Fruit fly (Drosophila melanogaster): ENCODE data around the gene CG11537.

CG11537 gene

DNA sequence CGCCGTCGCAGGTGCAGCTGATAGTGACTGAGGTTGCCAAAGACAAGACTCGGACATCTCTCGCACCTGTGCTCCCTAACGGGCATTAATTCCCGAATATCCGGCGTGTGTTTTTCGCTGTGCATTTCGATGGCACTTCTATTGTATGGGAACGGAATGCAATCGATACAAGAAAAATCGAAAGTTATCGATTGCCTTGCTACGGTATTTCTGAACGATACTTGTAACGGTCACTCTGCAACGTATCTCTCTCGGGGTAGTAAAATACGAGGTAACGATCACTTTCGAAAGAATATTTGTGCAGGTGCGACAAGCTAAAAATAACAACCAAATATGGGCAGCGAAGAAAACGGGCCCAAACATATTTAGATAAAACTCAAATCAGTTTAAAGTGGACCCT is 21.7 kb upstream of the CG11537 start, which contains the start of gene CG32280 (continued):
- TF ChIP-seq tgo (GFP tag; IDR thresholded peaks at IDR 0.05) (no peak), tin (GFP tag; optimal IDR thresholded peaks at IDR 0.05) (no peak), bab2 (GFP tag; optimal IDR thresholded peaks at IDR 0.05) (no peak), Scr (GFP tag; IDR thresholded peaks at IDR 0.05; ENCODE audit: partially characterized antibody) (peak; percentile 84), sima (GFP tag; optimal IDR thresholded peaks at IDR 0.05) (no peak), gce (GFP tag; IDR thresholded peaks at IDR 0.05) (no peak), fd102C (GFP tag; optimal IDR thresholded peaks at IDR 0.05) (no peak), trh (GFP tag; optimal IDR thresholded peaks at IDR 0.05) (no peak), Dp (GFP tag; optimal IDR thresholded peaks at IDR 0.05) (peak; percentile 28), ham (GFP tag; IDR thresholded peaks at IDR 0.05) (no peak), CG2116 (GFP tag; optimal IDR thresholded peaks at IDR 0.05) (peak; percentile 76), caup (GFP tag; optimal IDR thresholded peaks at IDR 0.05; ENCODE audit: severe bottlenecking) (peak; percentile 50), wdn (GFP tag; IDR thresholded peaks at IDR 0.05) (no peak), Usf (GFP tag; optimal IDR thresholded peaks at IDR 0.05) (no peak), E2f2 (GFP tag; IDR thresholded peaks at IDR 0.05) (peak; percentile 45; the same call in 1 of the 2 replicates), CG15073 (GFP tag; optimal IDR thresholded peaks at IDR 0.05) (no peak), fd96Cb (tag; optimal IDR thresholded peaks at IDR 0.05) (no peak), Side (GFP tag; optimal IDR thresholded peaks at IDR 0.05) (no peak), CG8924 (tag; optimal IDR thresholded peaks at IDR 0.05) (peak; percentile 47), mam (GFP tag; optimal IDR thresholded peaks at IDR 0.05) (peak; percentile 48), slbo (GFP tag; IDR thresholded peaks at IDR 0.05) (peak; percentile 65), wek (GFP tag; optimal IDR thresholded peaks at IDR 0.05) (no peak), CG2120 (GFP tag; optimal IDR thresholded peaks at IDR 0.05) (peak; percentile 51), odd (GFP tag; optimal IDR thresholded peaks at IDR 0.05) (no peak), Asciz (GFP tag; optimal IDR thresholded peaks at IDR 0.05) (no peak), gfzf (GFP tag; optimal IDR thresholded peaks at IDR 0.05) (peak; percentile 86), Vsx1 (GFP tag; optimal IDR thresholded peaks at IDR 0.05) (no peak), tna (GFP tag; IDR thresholded peaks at IDR 0.05; ENCODE audit: partially characterized antibody) (peak; percentile 85), CG13894 (tag; optimal IDR thresholded peaks at IDR 0.05) (no peak), zen2 (GFP tag; IDR thresholded peaks at IDR 0.05; ENCODE audit: partially characterized antibody) (peak; percentile 92), CG1603 (tag; optimal IDR thresholded peaks at IDR 0.05) (peak; percentile 68), lola (GFP tag; optimal IDR thresholded peaks at IDR 0.05) (no peak), CG17612 (GFP tag; IDR thresholded peaks at IDR 0.05) (no peak), Ssrp (tag; optimal IDR thresholded peaks at IDR 0.05) (no peak), Elba2 (GFP tag; optimal IDR thresholded peaks at IDR 0.05) (no peak), gcm2 (GFP tag; optimal IDR thresholded peaks at IDR 0.05) (no peak), NC2β (GFP tag; optimal IDR thresholded peaks at IDR 0.05) (peak; percentile 33), PHDP (tag; optimal IDR thresholded peaks at IDR 0.05) (peak; percentile 4), CG14667 (GFP tag; IDR thresholded peaks at IDR 0.05) (no peak), MTF-1 (GFP tag; optimal IDR thresholded peaks at IDR 0.05; ENCODE audit: borderline replicate concordance) (no peak), Sry-β (GFP tag; optimal IDR thresholded peaks at IDR 0.05) (no peak), jigr1 (GFP tag; IDR thresholded peaks at IDR 0.05) (no peak), B-H2 (GFP tag; optimal IDR thresholded peaks at IDR 0.05) (peak; percentile 20), CG10979 (tag; optimal IDR thresholded peaks at IDR 0.05) (no peak), CHES-1-like (GFP tag; optimal IDR thresholded peaks at IDR 0.05) (no peak), ab (GFP tag; optimal IDR thresholded peaks at IDR 0.05) (no peak), aop (GFP tag; IDR thresholded peaks at IDR 0.05) (no peak), CG12391 (tag; optimal IDR thresholded peaks at IDR 0.05) (peak; percentile 23), CG8388 (GFP tag; optimal IDR thresholded peaks at IDR 0.05) (no peak), sqz (GFP tag; optimal IDR thresholded peaks at IDR 0.05) (no peak), CG34376 (GFP tag; optimal IDR thresholded peaks at IDR 0.05) (peak; percentile 69)

All from whole organism, embryonic.